Worm (Caenorhabditis elegans): ENCODE data around the gene C25G4.7.
"Not testable (repeated sequence)": the region's sequence is repeated elsewhere in the genome, so short reads cannot be mapped to it uniquely, and the experiment has no call there.

The C25G4.7 gene

ce11 chrIV:12484479-12484878 lies 27.8 kb downstream of the C25G4.7 start, which contains the start of gene T04A11.4:
Gene T04A11.4 (minus strand): TSS chrIV:12484579.
- TF ChIP-seq pax-3 (tag; optimal IDR thresholded peaks at IDR 0.05); ces-1 (GFP tag; optimal IDR thresholded peaks at IDR 0.05); lin-39 (tag; optimal IDR thresholded peaks at IDR 0.05): not testable (repeated sequence)

ce11 chrIV:12487194-12487593 lies 30.5 kb downstream of the C25G4.7 start, which contains the start of gene sru-26:
Gene sru-26 (plus strand): TSS chrIV:12487494.
- no peak for TF ChIP-seq ceh-88 (GFP tag; IDR thresholded peaks at IDR 0.05)

ce11 chrIV:12490491-12490890 lies 33.8 kb downstream of the C25G4.7 start, which contains the start of gene him-6:
Gene him-6 (plus strand): TSS chrIV:12490791.
- TF ChIP-seq hpl-2 (GFP tag; optimal IDR thresholded peaks at IDR 0.05) (no peak), nhr-47 (tag; optimal IDR thresholded peaks at IDR 0.05) (no peak), nhr-19 (GFP tag; conservative IDR thresholded peaks at IDR 0.05) (no peak), nhr-90 (tag; optimal IDR thresholded peaks at IDR 0.05; ENCODE audit: poor library complexity) (no peak), ceh-8 (GFP tag; optimal IDR thresholded peaks at IDR 0.05) (no peak), mep-1 (tag; optimal IDR thresholded peaks at IDR 0.05) (no peak), aha-1 (tag; optimal IDR thresholded peaks at IDR 0.05) (no peak)

- TF ChIP-seq unc-130 (tag; optimal IDR thresholded peaks at IDR 0.05), result no peak
- no peak for TF ChIP-seq hlh-4 (tag; optimal IDR thresholded peaks at IDR 0.05)
- no peak for TF ChIP-seq F16B12.6 (tag; optimal IDR thresholded peaks at IDR 0.05)
- TF ChIP-seq nhr-12 (tag; optimal IDR thresholded peaks at IDR 0.05), result no peak
- TF ChIP-seq fos-1 (tag; optimal IDR thresholded peaks at IDR 0.05), result no peak
- TF ChIP-seq fkh-8 (tag; optimal IDR thresholded peaks at IDR 0.05), result no peak
- TF ChIP-seq ces-1 (GFP tag; optimal IDR thresholded peaks at IDR 0.05), result no peak
- no peak for TF ChIP-seq nhr-20 (tag; optimal IDR thresholded peaks at IDR 0.05)
- TF ChIP-seq rnt-1 (tag; optimal IDR thresholded peaks at IDR 0.05), result no peak
These were observed 38.5 kb downstream of the C25G4.7 start, which contains the start of gene sru-20 for ce11 chrIV:12495196-12495595. Gene sru-20 (plus strand): TSS chrIV:12495496.

- no peak for TF ChIP-seq aly-2 (tag; optimal IDR thresholded peaks at IDR 0.05)
- TF ChIP-seq sox-4 (tag; optimal IDR thresholded peaks at IDR 0.05), result no peak
- TF ChIP-seq jun-1 (tag; optimal IDR thresholded peaks at IDR 0.05), result no peak
These were observed 41.5 kb downstream of the C25G4.7 start, which contains the start of gene sru-19 for ce11 chrIV:12498238-12498637. Gene sru-19 (plus strand): TSS chrIV:12498538.

- TF ChIP-seq mef-2 (tag; optimal IDR thresholded peaks at IDR 0.05) (no peak), lin-39 (tag; optimal IDR thresholded peaks at IDR 0.05) (no peak), ztf-4 (tag; optimal IDR thresholded peaks at IDR 0.05) (no peak), F16B12.6 (tag; optimal IDR thresholded peaks at IDR 0.05) (no peak), efl-1 (optimal IDR thresholded peaks at IDR 0.05) (no peak), efl-1 (GFP tag; optimal IDR thresholded peaks at IDR 0.05 in 1 of 2) (no peak), mab-9 (GFP tag; IDR thresholded peaks at IDR 0.05) (no peak), nhr-47 (tag; optimal IDR thresholded peaks at IDR 0.05) (no peak), unc-86 (tag; optimal IDR thresholded peaks at IDR 0.05) (no peak), tbx-2 (tag; optimal IDR thresholded peaks at IDR 0.05) (no peak), fos-1 (tag; optimal IDR thresholded peaks at IDR 0.05) (no peak), pag-3 (tag; optimal IDR thresholded peaks at IDR 0.05; ENCODE audit: borderline replicate concordance, insufficient read depth) (no peak), sox-4 (tag; optimal IDR thresholded peaks at IDR 0.05) (no peak), skn-1 (tag; optimal IDR thresholded peaks at IDR 0.05) (no peak), nhr-77 (tag; optimal IDR thresholded peaks at IDR 0.05) (no peak)
These were observed 45.2 kb downstream of the C25G4.7 start, which contains the start of gene sru-18 for ce11 chrIV:12501956-12502355. Gene sru-18 (plus strand): TSS chrIV:12502256.
